Worm (Caenorhabditis elegans): Measurements from ENCODE around the gene efhd-1.

Gene efhd-1

DNA sequence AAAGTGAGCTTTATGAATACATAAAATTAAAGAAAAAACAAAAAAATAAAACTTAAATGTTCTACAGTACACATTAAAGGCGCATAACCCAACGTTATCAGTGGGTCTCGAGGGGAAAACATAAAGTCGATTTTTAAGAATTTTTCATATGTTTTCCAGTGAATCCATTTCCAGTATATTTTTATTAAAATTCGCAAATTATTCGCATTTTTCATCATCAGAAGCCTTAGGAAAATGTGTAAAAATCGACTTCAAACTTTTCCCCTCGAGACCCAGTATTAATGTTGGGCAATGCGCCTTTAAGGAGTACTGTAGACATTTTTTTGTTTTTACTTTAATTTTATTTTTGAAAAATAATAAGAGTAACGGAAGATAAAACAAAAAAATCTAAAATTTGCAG, 39.5 kb downstream of the efhd-1 start (continued):
- no peak for TF ChIP-seq K12H6.12 (tag; optimal IDR thresholded peaks at IDR 0.05)

DNA sequence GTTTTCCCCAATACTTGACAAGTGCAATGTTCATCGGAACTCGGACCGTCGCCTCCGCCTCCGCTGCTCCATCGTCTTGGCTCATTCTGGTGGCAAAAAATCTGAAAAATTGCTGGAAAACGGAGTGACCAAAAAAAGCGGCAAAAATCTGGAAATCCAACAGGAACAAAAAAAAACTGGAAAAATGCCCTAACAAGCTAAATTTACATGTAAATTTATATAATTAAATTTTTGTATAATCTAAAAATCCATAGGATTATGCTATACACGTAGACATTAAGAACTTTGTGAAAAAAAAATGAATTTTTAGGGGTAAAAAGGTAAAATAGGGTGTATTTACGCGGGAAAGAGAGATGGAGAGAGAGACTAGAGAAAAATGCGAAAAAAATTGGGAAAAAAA, 47.6 kb downstream of the efhd-1 start, which contains the start of gene Y48B6A.13:
Gene Y48B6A.13 (minus strand): TSS at position 101 of the 400 bp plus-strand sequence.
- 0 out of 2 replicates have a peak, but pooled peaks have one; percentile 27 for TF ChIP-seq Y53G8AR.9 (GFP tag; conservative IDR thresholded peaks at IDR 0.05)
- no peak for TF ChIP-seq F37B4.10 (GFP tag; IDR thresholded peaks at IDR 0.05)
- no peak for TF ChIP-seq attf-5 (GFP tag; optimal IDR thresholded peaks at IDR 0.05)
- no peak for TF ChIP-seq C17E4.6 (GFP tag; IDR thresholded peaks at IDR 0.05)
- 0 out of 2 replicates have a peak, but pooled peaks have one; percentile 26 for TF ChIP-seq zfh-2 (GFP tag; conservative IDR thresholded peaks at IDR 0.05)

DNA sequence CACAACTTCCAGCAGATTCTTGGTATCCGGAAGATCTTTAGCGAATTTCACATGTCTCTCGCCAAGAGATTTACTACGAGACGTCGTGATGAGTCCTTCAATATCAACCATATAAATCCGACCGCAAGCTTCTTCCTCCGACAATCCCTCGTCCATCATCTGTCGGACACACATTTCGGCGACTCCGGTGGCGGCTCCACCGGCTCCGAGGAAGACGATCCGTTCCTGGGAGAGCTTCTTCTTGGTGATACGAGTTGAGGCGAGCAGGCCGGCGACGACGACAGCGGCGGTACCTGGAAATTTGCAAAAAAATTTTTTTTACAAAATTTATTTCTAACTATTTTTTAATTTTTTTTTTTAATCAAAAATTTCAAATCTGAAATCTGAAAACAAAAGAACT, 51.5 kb downstream of the efhd-1 start:
- TF ChIP-seq pbrm-1 (GFP tag; IDR thresholded peaks at IDR 0.05), result no peak
- TF ChIP-seq zfh-2 (GFP tag; conservative IDR thresholded peaks at IDR 0.05), result peak; percentile 75

DNA sequence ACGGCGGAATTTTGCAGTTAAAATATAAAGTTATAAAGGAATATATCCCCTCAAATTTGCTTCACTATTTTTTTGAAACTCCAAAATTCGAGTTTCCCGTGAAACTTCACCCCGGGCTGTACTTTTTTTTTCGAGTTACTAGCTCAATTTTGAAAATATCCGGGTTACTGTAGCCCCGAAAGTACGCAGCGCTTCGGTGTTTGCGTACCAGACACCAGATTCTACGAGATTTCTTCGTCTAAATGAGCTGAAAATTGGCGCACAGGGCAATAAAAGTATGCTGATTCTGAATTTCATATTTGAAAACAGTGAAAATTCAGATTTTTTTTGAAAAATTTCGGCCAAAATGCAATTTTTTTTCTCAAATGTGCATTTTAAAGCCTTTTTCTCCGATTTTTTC, 52.3 kb downstream of the efhd-1 start:
- no peak for TF ChIP-seq ceh-100 (GFP tag; IDR thresholded peaks at IDR 0.05)
- TF ChIP-seq lsy-27 (tag; optimal IDR thresholded peaks at IDR 0.05; ENCODE audit: borderline replicate concordance, insufficient read depth), result no peak
- TF ChIP-seq Y53F4B.3 (GFP tag; IDR thresholded peaks at IDR 0.05), result no peak
- no peak for TF ChIP-seq him-1 (tag; optimal IDR thresholded peaks at IDR 0.05)

DNA sequence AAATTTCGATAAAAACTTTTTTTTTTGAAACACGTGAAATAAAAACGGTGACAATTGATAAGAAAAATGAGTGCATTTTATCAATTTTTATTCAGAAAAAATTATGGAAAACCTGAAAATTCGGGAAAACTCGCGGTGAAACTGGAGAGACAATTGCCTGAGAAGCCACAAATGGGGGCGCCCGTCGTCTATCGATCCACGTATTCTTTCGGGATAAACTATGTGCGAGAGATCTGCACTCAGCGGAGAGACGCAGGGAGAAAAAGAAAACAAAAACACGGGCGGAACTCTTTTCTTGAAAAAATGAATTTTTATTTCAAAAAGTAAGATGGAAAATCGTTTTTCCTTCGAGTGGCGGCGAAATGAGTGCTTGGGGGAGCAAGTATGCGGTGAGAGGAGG, 55.3 kb downstream of the efhd-1 start, which contains the start of gene men-1:
Gene men-1 (minus strand): TSS at position 242 of the 400 bp plus-strand sequence.
- TF ChIP-seq hmg-1.2 (GFP tag; IDR thresholded peaks at IDR 0.05), result peak; percentile 72; the same call in 1 of the 2 replicates
- TF ChIP-seq dpff-1 (tag; optimal IDR thresholded peaks at IDR 0.05), result no peak

DNA sequence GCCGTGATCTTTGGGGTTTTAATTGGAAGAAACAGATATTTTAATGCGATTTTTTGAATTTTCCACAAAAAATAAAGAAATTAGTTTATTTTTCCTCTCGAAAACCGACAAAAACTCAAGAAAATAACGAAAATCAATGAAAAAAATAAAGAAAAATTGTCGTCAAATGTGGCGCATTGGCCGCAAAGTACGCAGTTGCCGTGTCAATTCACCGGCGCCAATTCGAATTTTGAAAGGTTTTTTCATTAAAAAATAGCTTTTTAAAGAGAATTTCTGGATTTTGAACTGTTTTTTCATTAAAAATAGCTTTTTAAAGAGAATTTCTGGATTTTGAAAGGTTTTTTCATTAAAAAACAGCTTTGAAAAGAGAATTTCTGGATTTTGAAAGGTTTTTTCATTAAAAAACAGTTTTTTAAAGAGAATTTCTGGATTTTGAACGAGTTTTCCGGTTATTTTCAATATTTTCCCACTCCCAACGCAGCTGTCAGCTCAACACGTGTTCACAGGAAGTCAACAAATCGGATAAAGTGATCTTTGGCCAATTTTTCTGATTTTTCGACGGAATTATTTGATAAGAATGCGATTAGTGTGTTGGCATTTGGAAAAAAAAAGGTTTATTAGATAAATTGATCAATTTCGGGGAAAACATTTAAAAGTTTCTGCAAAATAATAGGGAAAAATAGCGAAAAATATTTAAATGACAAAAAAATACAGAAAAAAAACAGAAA, 55.9 kb downstream of the efhd-1 start:
- peak; percentile 57; the same call in 1 of the 2 replicates for TF ChIP-seq F33H1.4 (GFP tag; IDR thresholded peaks at IDR 0.05)
- no peak for TF ChIP-seq F23B12.7 (tag; optimal IDR thresholded peaks at IDR 0.05; ENCODE audit: insufficient read depth)
- TF ChIP-seq dpff-1 (tag; optimal IDR thresholded peaks at IDR 0.05), result no peak
- no peak for TF ChIP-seq F22D6.2 (tag; optimal IDR thresholded peaks at IDR 0.05)
- TF ChIP-seq F57A8.1 (GFP tag; optimal IDR thresholded peaks at IDR 0.05), result no peak
- peak; percentile 75 for TF ChIP-seq madf-6 (GFP tag; IDR thresholded peaks at IDR 0.05)
- TF ChIP-seq mcd-1 (GFP tag; IDR thresholded peaks at IDR 0.05), result no peak
- no peak for TF ChIP-seq egrh-3 (GFP tag; IDR thresholded peaks at IDR 0.05)
- TF ChIP-seq ama-1 (optimal IDR thresholded peaks at IDR 0.05), result no peak
- TF ChIP-seq ama-1 (GFP tag; optimal IDR thresholded peaks at IDR 0.05), result no peak
- no peak for TF ChIP-seq Y79H2A.3 (GFP tag; conservative IDR thresholded peaks at IDR 0.05)
- no peak for TF ChIP-seq zfh-2 (GFP tag; conservative IDR thresholded peaks at IDR 0.05)
- peak; percentile 23 for TF ChIP-seq dpl-1 (GFP tag; optimal IDR thresholded peaks at IDR 0.05)
- TF ChIP-seq xnd-1 (tag; optimal IDR thresholded peaks at IDR 0.05), result peak; percentile 41
- no peak for TF ChIP-seq D2030.7 (GFP tag; IDR thresholded peaks at IDR 0.05)
- peak in 1 of 3 experiments; percentile 15 for TF ChIP-seq lin-35 (GFP tag; optimal IDR thresholded peaks at IDR 0.05)
- no peak for TF ChIP-seq aptf-2 (GFP tag; conservative IDR thresholded peaks at IDR 0.05)
- TF ChIP-seq lsl-1 (GFP tag; optimal IDR thresholded peaks at IDR 0.05), result peak; percentile 59
- TF ChIP-seq lag-1 (GFP tag; IDR thresholded peaks at IDR 0.05), result no peak
- no peak for TF ChIP-seq ccch-3 (GFP tag; optimal IDR thresholded peaks at IDR 0.05)
- TF ChIP-seq chd-7 (tag; optimal IDR thresholded peaks at IDR 0.05), result no peak
- TF ChIP-seq efl-1 (GFP tag; optimal IDR thresholded peaks at IDR 0.05), result peak; percentile 75
- TF ChIP-seq lin-54 (GFP tag; optimal IDR thresholded peaks at IDR 0.05), result peak; percentile 90
- TF ChIP-seq attf-3 (GFP tag; conservative IDR thresholded peaks at IDR 0.05), result no peak
- no peak for TF ChIP-seq tlf-1 (GFP tag; optimal IDR thresholded peaks at IDR 0.05)
- no peak for TF ChIP-seq T07F8.4 (tag; optimal IDR thresholded peaks at IDR 0.05)
- TF ChIP-seq madf-8 (GFP tag; conservative IDR thresholded peaks at IDR 0.05), result peak; percentile 35

All from whole organism, young adult.